Fruit fly (Drosophila melanogaster) whole organism, pupa: Measurements from ENCODE around the gene fru.

ENCODE experiments used
- CG10348 ChIP-seq: fragments of 200-800 bp; sonication (Bioruptor generic); IDR thresholded peaks from 2 replicates; pipeline ENCODE4 v1.3.6; 2022; ENCODE audit warnings: missing biosample characterization, missing genetic modification characterization
- CG12605 ChIP-seq: fragments of 200-800 bp; sonication (Bioruptor generic); IDR thresholded peaks from 2 replicates; pipeline ENCODE4 v1.3.6; 2022; ENCODE audit warnings: missing biosample characterization, missing genetic modification characterization
- CG13204 ChIP-seq: fragments of 200-800 bp; sonication (Bioruptor generic); optimal IDR thresholded peaks from 2 replicates; lab custom pipeline; 2018; ENCODE audit warnings: missing biosample characterization, mild to moderate bottlenecking, missing genetic modification characterization, moderate library complexity
- CG14655 ChIP-seq: fragments of 200-800 bp; sonication (Bioruptor generic); optimal IDR thresholded peaks from 3 replicates; lab custom pipeline; 2017; ENCODE audit warnings: mild to moderate bottlenecking, missing biosample characterization, missing genetic modification reagents, missing genetic modification characterization
- CG15710 ChIP-seq: fragments of 200-800 bp; sonication (Bioruptor generic); optimal IDR thresholded peaks from 2 replicates; lab custom pipeline; 2018; ENCODE audit warnings: missing biosample characterization, mild to moderate bottlenecking, missing genetic modification characterization, moderate library complexity
- CG17806 ChIP-seq: fragments of 200-800 bp; sonication (Bioruptor generic); optimal IDR thresholded peaks from 2 replicates; lab custom pipeline; 2018; ENCODE audit warnings: missing biosample characterization, mild to moderate bottlenecking, missing genetic modification characterization, moderate library complexity
- CG32121 ChIP-seq: fragments of 200-800 bp; sonication (Bioruptor generic); IDR thresholded peaks from 2 replicates; pipeline ENCODE4 v1.3.6; 2022; ENCODE audit warnings: missing biosample characterization, missing genetic modification characterization
- CG34367 ChIP-seq: fragments of 200-800 bp; sonication (Bioruptor generic); optimal IDR thresholded peaks from 2 replicates; lab custom pipeline; 2018; ENCODE audit warnings: missing biosample characterization, mild to moderate bottlenecking, missing genetic modification characterization
- CG4496 ChIP-seq: fragments of 200-800 bp; sonication (Bioruptor generic); IDR thresholded peaks from 3 replicates; pipeline ENCODE4 v1.3.6; 2022; ENCODE audit warnings: missing biosample characterization, missing genetic modification characterization
- CG8159 ChIP-seq: fragments of 200-800 bp; sonication (Bioruptor generic); optimal IDR thresholded peaks from 3 replicates; lab custom pipeline; 2018; ENCODE audit warnings: missing biosample characterization, mild to moderate bottlenecking, missing genetic modification characterization, moderate library complexity
- CG8301 ChIP-seq: fragments of 200-800 bp; sonication (Bioruptor generic); optimal IDR thresholded peaks from 2 replicates; lab custom pipeline; 2018; ENCODE audit warnings: missing biosample characterization, mild to moderate bottlenecking, missing genetic modification characterization
- CG9948 ChIP-seq: fragments of 200-800 bp; sonication (Bioruptor generic); optimal IDR thresholded peaks from 2 replicates; lab custom pipeline; 2018; ENCODE audit warnings: missing biosample characterization, mild to moderate bottlenecking, missing genetic modification characterization, moderate library complexity
- D1 ChIP-seq: fragments of 200-800 bp; sonication (Bioruptor generic); optimal IDR thresholded peaks from 2 replicates; lab custom pipeline; 2018; ENCODE audit warnings: missing biosample characterization, mild to moderate bottlenecking, missing genetic modification characterization, moderate library complexity
- EcR ChIP-seq: fragments of 200-800 bp; sonication (Bioruptor generic); optimal IDR thresholded peaks from 3 replicates; lab custom pipeline; 2019; ENCODE audit warnings: missing biosample characterization, missing genetic modification characterization, mild to moderate bottlenecking, moderate library complexity, missing genetic modification reagents
- Ets98B ChIP-seq: fragments of 200-800 bp; sonication (Bioruptor generic); IDR thresholded peaks from 2 replicates; pipeline ENCODE4 v1.3.6; 2022; ENCODE audit warnings: missing biosample characterization, missing genetic modification characterization
- Pif1A ChIP-seq: fragments of 200-800 bp; sonication (Bioruptor generic); optimal IDR thresholded peaks from 3 replicates; lab custom pipeline; 2016; ENCODE audit warnings: missing biosample characterization, missing genetic modification characterization
- Pif1B ChIP-seq: fragments of 200-800 bp; sonication (Bioruptor generic); optimal IDR thresholded peaks from 3 replicates; lab custom pipeline; 2016; ENCODE audit warnings: missing biosample characterization, missing genetic modification characterization
- Snoo ChIP-seq: fragments of 200-800 bp; sonication (Bioruptor generic); optimal IDR thresholded peaks from 3 replicates; lab custom pipeline; 2017; ENCODE audit warnings: missing biosample characterization, mild to moderate bottlenecking, missing genetic modification characterization, inconsistent platforms
- fd96Ca ChIP-seq: fragments of 200-800 bp; sonication (Bioruptor generic); IDR thresholded peaks from 3 replicates; pipeline ENCODE4 v1.3.6; 2022; ENCODE audit warnings: missing biosample characterization, missing genetic modification characterization
- gl ChIP-seq: fragments of 200-800 bp; sonication (Bioruptor generic); optimal IDR thresholded peaks from 2 replicates; lab custom pipeline; 2018; ENCODE audit warnings: missing biosample characterization, mild to moderate bottlenecking, missing genetic modification characterization
- rn ChIP-seq: fragments of 200-800 bp; sonication (Bioruptor generic); IDR thresholded peaks from 2 replicates; pipeline ENCODE4 v1.3.6; 2022; ENCODE audit warnings: missing biosample characterization, missing genetic modification characterization

The fru gene

dm6 chr3R:18572240-18572803 lies 26.9 kb upstream of the fru start:
- TF ChIP-seq CG8159, result no peak
- TF ChIP-seq D1 (tag; lab: Kevin White, UChicago), result no peak
- no peak for TF ChIP-seq CG10348 (GFP tag; lab: Robert Waterston, UW)
- TF ChIP-seq rn (GFP tag; lab: Robert Waterston, UW), result no peak
- no peak for TF ChIP-seq Pif1A (GFP tag; lab: Kevin White, UChicago)
- TF ChIP-seq CG32121 (GFP tag; lab: Robert Waterston, UW), result no peak
- TF ChIP-seq CG4496 (GFP tag; lab: Robert Waterston, UW), result no peak
- TF ChIP-seq Pif1B (GFP tag; lab: Kevin White, UChicago), result no peak
- TF ChIP-seq, all 21 proteins: peak for 0

dm6 chr3R:18565073-18565472 lies 19.7 kb upstream of the fru start, which contains the start of the genes CG43210 and hemo:
Gene CG43210, minus strand, starts transcription at chr3R:18565173.
Gene hemo, minus strand, starts transcription at chr3R:18565173.
- TF ChIP-seq CG14655 (GFP tag; lab: Kevin White, UChicago) (peak; percentile 11), rn (GFP tag; lab: Robert Waterston, UW) (no peak), CG17806 (no peak), Snoo (tag; lab: Kevin White, UChicago) (no peak), CG10348 (GFP tag; lab: Robert Waterston, UW) (no peak), CG8159 (peak; percentile 31)
- TF ChIP-seq, all 21 proteins: peak for 2

dm6 chr3R:18559569-18559968 lies 14.2 kb upstream of the fru start, which contains the start of gene CG7691:
Gene CG7691, plus strand, starts transcription at chr3R:18559869.
- TF ChIP-seq CG32121 (GFP tag; lab: Robert Waterston, UW) (no peak), Pif1B (GFP tag; lab: Kevin White, UChicago) (no peak), CG4496 (GFP tag; lab: Robert Waterston, UW) (no peak), gl (tag; lab: Kevin White, UChicago) (no peak), D1 (tag; lab: Kevin White, UChicago) (no peak), Ets98B (GFP tag; lab: Robert Waterston, UW) (no peak)

DNA sequence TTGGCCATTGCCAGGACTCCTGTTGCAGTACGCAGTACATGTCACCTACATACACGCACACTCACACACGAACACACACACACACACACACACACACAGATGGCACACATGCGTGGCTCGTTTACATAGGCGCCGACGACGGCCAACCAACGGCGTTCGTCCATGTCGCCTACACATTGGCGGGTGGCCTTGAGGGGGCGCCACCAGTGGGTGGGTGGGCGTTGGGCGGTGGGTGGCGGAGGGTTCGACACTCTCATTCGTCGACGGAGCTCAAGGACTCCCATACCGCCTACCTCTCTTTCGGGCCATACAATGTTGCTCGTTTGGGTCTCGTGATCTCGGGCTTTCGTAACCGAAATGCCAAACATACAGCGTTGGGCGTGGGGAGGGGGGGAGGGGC lies 3.4 kb upstream of the fru start:
- TF ChIP-seq rn (GFP tag; lab: Robert Waterston, UW) (no peak), gl (tag; lab: Kevin White, UChicago) (no peak)

DNA sequence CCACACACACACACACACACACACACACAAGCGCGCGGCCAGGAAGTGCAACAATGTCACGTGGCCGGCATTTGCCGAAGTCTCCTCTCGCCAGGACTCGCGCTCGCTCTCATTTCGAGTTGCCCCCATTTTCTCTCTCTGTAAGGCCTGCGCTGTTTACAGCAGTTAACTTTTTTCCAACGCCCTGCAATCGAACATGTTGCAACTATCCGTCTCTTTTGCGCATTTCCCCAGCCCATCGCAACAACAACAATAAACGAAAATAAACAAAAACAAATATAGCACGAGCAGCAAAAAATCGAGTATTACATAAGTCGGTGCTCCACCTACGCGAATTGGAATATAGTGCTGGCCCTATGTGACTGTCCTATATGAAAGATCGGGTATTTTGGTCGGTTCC lies 1.6 kb upstream of the fru start:
- no peak for TF ChIP-seq CG32121 (GFP tag; lab: Robert Waterston, UW)
- no peak for TF ChIP-seq fd96Ca (GFP tag; lab: Robert Waterston, UW)
- no peak for TF ChIP-seq CG10348 (GFP tag; lab: Robert Waterston, UW)
- no peak for TF ChIP-seq gl (tag; lab: Kevin White, UChicago)
- no peak for TF ChIP-seq CG17806
- no peak for TF ChIP-seq EcR (GFP tag; lab: Kevin White, UChicago)
- no peak for TF ChIP-seq Pif1A (GFP tag; lab: Kevin White, UChicago)
- no peak for TF ChIP-seq rn (GFP tag; lab: Robert Waterston, UW)
- no peak for TF ChIP-seq CG8159
- TF ChIP-seq CG13204 (GFP tag; lab: Kevin White, UChicago), result no peak
- no peak for TF ChIP-seq CG8301 (tag; lab: Kevin White, UChicago)
- no peak for TF ChIP-seq D1 (tag; lab: Kevin White, UChicago)
- no peak for TF ChIP-seq CG15710 (tag; lab: Kevin White, UChicago)
- no peak for TF ChIP-seq CG4496 (GFP tag; lab: Robert Waterston, UW)

DNA sequence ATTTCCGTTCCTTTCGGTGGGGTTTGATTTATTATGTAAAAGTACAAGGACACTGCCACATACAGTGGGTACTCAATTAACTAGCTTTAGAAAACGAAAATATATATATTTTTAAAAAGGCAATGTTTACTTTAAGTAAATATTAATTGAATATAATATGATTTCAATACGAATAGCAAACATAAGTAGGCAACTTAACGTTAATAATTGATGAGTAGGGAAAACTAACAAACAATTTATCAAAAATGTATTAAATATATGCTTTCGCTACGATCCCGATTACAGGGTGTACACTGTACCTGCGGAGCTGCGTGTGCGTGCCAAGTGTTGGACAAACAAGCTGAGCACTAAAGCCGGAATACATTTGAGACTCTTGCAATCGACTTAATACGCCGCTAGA lies 773 bp upstream of the fru start:
- TF ChIP-seq CG14655 (GFP tag; lab: Kevin White, UChicago) (no peak), CG4496 (GFP tag; lab: Robert Waterston, UW) (no peak), Snoo (tag; lab: Kevin White, UChicago) (no peak), CG34367 (no peak), gl (tag; lab: Kevin White, UChicago) (no peak), Pif1B (GFP tag; lab: Kevin White, UChicago) (no peak), CG17806 (no peak), CG8159 (no peak)

DNA sequence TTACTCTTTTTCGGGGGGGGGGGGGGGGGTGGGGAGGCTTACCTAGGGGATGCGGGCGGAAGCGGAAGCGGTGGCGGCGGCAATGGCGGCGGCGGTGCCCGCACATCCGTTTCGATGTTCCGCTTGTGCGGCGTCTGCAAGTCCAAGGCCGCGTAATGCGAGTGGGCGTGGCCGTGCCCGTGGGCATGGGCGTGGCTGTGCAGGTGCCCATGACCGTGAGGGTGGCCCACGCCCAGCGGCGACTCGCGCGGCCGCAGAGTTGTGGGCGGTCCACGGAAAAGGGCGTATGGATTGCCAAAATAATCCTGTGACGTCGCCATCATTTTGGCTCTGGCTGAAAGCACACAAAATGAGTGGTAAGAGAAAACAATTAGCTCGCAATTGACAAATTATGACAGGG lies 30.4 kb downstream of the fru start:
- TF ChIP-seq rn (GFP tag; lab: Robert Waterston, UW) (no peak), fd96Ca (GFP tag; lab: Robert Waterston, UW) (0 out of 3 replicates have a peak, but pooled peaks have one; percentile 15)

DNA sequence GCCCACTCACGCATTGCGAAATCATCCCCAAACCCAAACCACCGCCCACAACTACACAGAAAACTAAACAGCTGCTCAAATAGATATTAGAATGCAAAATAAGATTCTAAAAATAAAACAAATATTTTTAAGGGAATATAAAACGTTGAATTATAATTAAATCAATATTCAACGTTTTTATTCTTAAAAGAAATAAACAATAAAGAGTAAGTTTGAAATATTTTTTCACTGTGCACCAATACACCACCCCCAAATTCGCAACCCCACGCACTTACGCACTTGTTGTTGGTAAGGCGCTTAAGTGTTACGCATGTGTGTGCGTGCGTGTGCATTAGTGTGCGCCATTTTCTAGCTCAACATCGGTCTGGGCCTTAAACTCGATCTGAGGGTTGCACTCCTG lies 37.0 kb downstream of the fru start:
- no peak for TF ChIP-seq D1 (tag; lab: Kevin White, UChicago)
- no peak for TF ChIP-seq rn (GFP tag; lab: Robert Waterston, UW)
- no peak for TF ChIP-seq gl (tag; lab: Kevin White, UChicago)
- TF ChIP-seq CG15710 (tag; lab: Kevin White, UChicago), result no peak
- no peak for TF ChIP-seq CG8159
- TF ChIP-seq CG8301 (tag; lab: Kevin White, UChicago), result no peak
- no peak for TF ChIP-seq CG12605 (GFP tag; lab: Robert Waterston, UW)
- no peak for TF ChIP-seq Snoo (tag; lab: Kevin White, UChicago)
- no peak for TF ChIP-seq CG9948 (tag; lab: Kevin White, UChicago)
- no peak for TF ChIP-seq CG4496 (GFP tag; lab: Robert Waterston, UW)
- no peak for TF ChIP-seq CG14655 (GFP tag; lab: Kevin White, UChicago)
- no peak for TF ChIP-seq fd96Ca (GFP tag; lab: Robert Waterston, UW)
- TF ChIP-seq Ets98B (GFP tag; lab: Robert Waterston, UW), result no peak
- no peak for TF ChIP-seq CG10348 (GFP tag; lab: Robert Waterston, UW)
- no peak for TF ChIP-seq CG17806
- no peak for TF ChIP-seq CG34367
- TF ChIP-seq EcR (GFP tag; lab: Kevin White, UChicago), result no peak
- TF ChIP-seq CG32121 (GFP tag; lab: Robert Waterston, UW), result no peak
- no peak for TF ChIP-seq Pif1A (GFP tag; lab: Kevin White, UChicago)
- TF ChIP-seq Pif1B (GFP tag; lab: Kevin White, UChicago), result no peak
